Worm (Caenorhabditis elegans) whole organism, L1 larva: Measurements from ENCODE around the gene F12A10.6.
"Not testable (repeated sequence)": the region's sequence is repeated elsewhere in the genome, so short reads cannot be mapped to it uniquely, and the experiment has no call there.

ENCODE experiments used
- ama-1 ChIP-seq: fragments of 150-350 bp; optimal IDR thresholded peaks from 2 replicates; lab custom pipeline; 2014
- ceh-82 ChIP-seq, 3 experiments: fragments of 150-350 bp in 1 of 3; sonication (generic microtip) in 2 of 3; optimal IDR thresholded peaks; 2 replicates each; lab custom pipeline; 2014 to 2017; ENCODE audit warnings: missing biosample characterization in 3 of 3, missing genetic modification characterization in 3 of 3
- egl-27 ChIP-seq, 2 experiments: fragments of 150-350 bp in 1 of 2; sonication (generic microtip); optimal IDR thresholded peaks; 3 replicates each; lab custom pipeline; 2017 to 2018; ENCODE audit warnings: missing biosample characterization in 2 of 2, missing genetic modification characterization in 2 of 2, missing genetic modification reagents in 2 of 2
- elt-2 ChIP-seq: sonication (generic microtip); optimal IDR thresholded peaks from 2 replicates; lab custom pipeline; 2016; ENCODE audit warnings: missing genetic modification characterization, mild to moderate bottlenecking, inconsistent platforms, missing compliant biosample characterization, missing genetic modification reagents
- elt-3 ChIP-seq, 6 experiments: fragments of 150-350 bp in 1 of 6; sonication (generic microtip); optimal IDR thresholded peaks; 2 replicates each; lab custom pipeline; 2017 to 2018; ENCODE audit warnings: missing biosample characterization in 6 of 6, missing genetic modification characterization in 6 of 6, inconsistent platforms in 1 of 6
- hlh-4 ChIP-seq: sonication (generic microtip); optimal IDR thresholded peaks from 2 replicates; lab custom pipeline; 2016; ENCODE audit warnings: mild to moderate bottlenecking, missing genetic modification characterization, missing compliant biosample characterization
- jun-1 ChIP-seq: fragments of 150-350 bp; optimal IDR thresholded peaks from 2 replicates; lab custom pipeline; 2014; ENCODE audit warnings: missing biosample characterization, missing genetic modification reagents, missing genetic modification characterization
- nhr-12 ChIP-seq: sonication (generic microtip); optimal IDR thresholded peaks from 2 replicates; lab custom pipeline; 2017; ENCODE audit warnings: missing biosample characterization, missing genetic modification characterization
- rnt-1 ChIP-seq: sonication (generic microtip); optimal IDR thresholded peaks from 2 replicates; lab custom pipeline; 2016; ENCODE audit warnings: mild to moderate bottlenecking, missing genetic modification characterization, moderate library complexity, missing compliant biosample characterization
- sptf-1 ChIP-seq: fragments of 150-350 bp; optimal IDR thresholded peaks from 2 replicates; lab custom pipeline; 2014; ENCODE audit warnings: missing biosample characterization, missing genetic modification characterization
- zag-1 ChIP-seq: fragments of 150-350 bp; optimal IDR thresholded peaks from 2 replicates; lab custom pipeline; 2014; ENCODE audit warnings: missing biosample characterization, missing genetic modification characterization
- zip-4 ChIP-seq: fragments of 200-800 bp; sonication (Bioruptor generic); optimal IDR thresholded peaks from 2 replicates; lab custom pipeline; 2018; ENCODE audit warnings: mild to moderate bottlenecking, missing genetic modification characterization, moderate library complexity, missing compliant biosample characterization

ce11 chrII:5534939-5535338, 40.6 kb upstream of the F12A10.6 start, which contains the start of gene hlh-25:
- TF ChIP-seq ama-1 (lab: Kevin White, UChicago); egl-27 (tag; optimal IDR thresholded peaks at IDR 0.05; lab: Kevin White, UChicago); zag-1; ceh-82 (tag; optimal IDR thresholded peaks at IDR 0.05; lab: Kevin White, UChicago); elt-2; jun-1 (tag; lab: Kevin White, UChicago); zip-4 (GFP tag; lab: Kevin White, UChicago); sptf-1 (tag; lab: Kevin White, UChicago); hlh-4 (tag; lab: Kevin White, UChicago); nhr-12 (tag; lab: Kevin White, UChicago); elt-3 (tag; optimal IDR thresholded peaks at IDR 0.05; lab: Kevin White, UChicago); rnt-1 (tag; lab: Kevin White, UChicago): not testable (repeated sequence)
